Fruit fly (Drosophila melanogaster): ENCODE data around the gene esc.

DNA sequence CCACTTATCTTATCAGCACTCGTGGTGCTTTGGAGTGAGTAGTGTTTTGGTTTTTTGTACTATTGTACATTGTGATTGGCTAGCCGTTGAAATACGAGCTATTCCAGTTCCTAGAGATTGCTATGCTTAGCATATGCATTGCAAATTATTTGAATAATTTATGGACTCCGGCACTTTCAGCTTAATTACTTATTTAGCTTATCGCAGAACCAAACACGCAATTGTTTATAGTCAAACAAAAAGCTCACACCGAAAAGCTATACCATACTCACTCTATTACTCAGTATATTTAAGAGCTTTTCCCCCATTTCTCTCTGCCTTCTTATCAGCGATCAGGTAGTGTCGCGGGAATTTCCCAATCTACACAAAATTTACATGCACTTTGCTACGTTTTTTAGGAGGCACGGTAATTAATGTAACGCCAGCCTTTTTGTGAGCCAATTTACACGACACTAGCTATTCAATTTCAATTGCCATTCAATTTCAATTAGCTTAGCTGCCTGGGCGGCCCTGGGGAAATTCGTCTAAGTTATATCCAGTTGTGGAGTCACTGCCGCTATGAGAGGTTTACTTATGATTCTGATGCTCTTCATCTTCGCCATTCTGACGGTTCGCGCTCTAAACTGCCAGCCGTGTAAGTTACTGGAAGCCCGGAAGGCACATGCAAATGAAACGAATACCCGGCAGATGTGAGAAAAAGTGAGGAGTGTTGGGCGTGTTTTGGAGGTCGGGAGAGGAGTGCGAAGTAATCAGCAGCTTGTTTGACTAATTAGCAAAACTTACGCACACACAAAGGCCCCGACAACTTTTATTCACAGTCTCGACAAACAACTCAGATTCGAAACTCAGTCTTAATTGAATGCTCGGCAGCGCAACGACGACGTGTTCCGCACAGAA, 13.3 kb upstream of the esc start, which contains the start of the genes CG44008, CG14933, CG46426 and CG42486:
- TF ChIP-seq lola (GFP tag; optimal IDR thresholded peaks at IDR 0.05) (no peak), woc (GFP tag; optimal IDR thresholded peaks at IDR 0.05) (no peak), pan (optimal IDR thresholded peaks at IDR 0.05) (no peak), Hr78 (GFP tag; optimal IDR thresholded peaks at IDR 0.05) (no peak), dmrt93B (GFP tag; optimal IDR thresholded peaks at IDR 0.05) (no peak), CG9705 (GFP tag; optimal IDR thresholded peaks at IDR 0.05) (no peak), foxo (GFP tag; optimal IDR thresholded peaks at IDR 0.05) (no peak), usp (GFP tag; optimal IDR thresholded peaks at IDR 0.05) (no peak), dsf (GFP tag; optimal IDR thresholded peaks at IDR 0.05; ENCODE audit: borderline replicate concordance) (no peak), Dif (GFP tag; optimal IDR thresholded peaks at IDR 0.05; ENCODE audit: partially characterized antibody) (no peak), sage (GFP tag; optimal IDR thresholded peaks at IDR 0.05) (no peak), Dfd (GFP tag; optimal IDR thresholded peaks at IDR 0.05) (no peak), HLH106 (tag; optimal IDR thresholded peaks at IDR 0.05) (no peak), Myc (optimal IDR thresholded peaks at IDR 0.05) (no peak)

All from whole organism, wandering third instar larva.